Fruit fly (Drosophila melanogaster) whole organism, embryonic: ENCODE data around the gene Bem46.

Experiments used
- BEAF-32 ChIP-seq: fragments of 200-800 bp; sonication (Bioruptor generic); optimal IDR thresholded peaks from 3 replicates; lab custom pipeline; 2017; ENCODE audit warnings: missing biosample characterization, missing genetic modification characterization, mild to moderate bottlenecking, moderate library complexity, missing genetic modification reagents
- CG10431 ChIP-seq: fragments of 200-800 bp; sonication (Bioruptor generic); optimal IDR thresholded peaks from 3 replicates; lab custom pipeline; 2018; ENCODE audit warnings: missing biosample characterization, mild to moderate bottlenecking, missing genetic modification characterization
- CG11093 ChIP-seq: fragments of 200-800 bp; sonication (Bioruptor generic); IDR thresholded peaks from 3 replicates; pipeline ENCODE4 v1.3.6; 2022; ENCODE audit warnings: missing biosample characterization, missing genetic modification characterization
- CG12744 ChIP-seq: fragments of 200-800 bp; sonication (Bioruptor generic); optimal IDR thresholded peaks from 2 replicates; lab custom pipeline; 2016; ENCODE audit warnings: missing biosample characterization, missing genetic modification characterization
- CG12769 ChIP-seq: fragments of 200-800 bp; sonication (Bioruptor generic); optimal IDR thresholded peaks from 2 replicates; lab custom pipeline; 2019; ENCODE audit warnings: missing biosample characterization, mild to moderate bottlenecking, missing genetic modification characterization, moderate library complexity
- CG12942 ChIP-seq: fragments of 200-800 bp; sonication (Bioruptor generic); optimal IDR thresholded peaks from 3 replicates; lab custom pipeline; 2016; ENCODE audit warnings: missing biosample characterization, missing genetic modification characterization
- CG1529 ChIP-seq: fragments of 200-800 bp; sonication (Bioruptor generic); optimal IDR thresholded peaks from 3 replicates; lab custom pipeline; 2018; ENCODE audit warnings: missing biosample characterization, missing genetic modification characterization
- CG1603 ChIP-seq: fragments of 200-800 bp; sonication (Bioruptor generic); optimal IDR thresholded peaks from 2 replicates; lab custom pipeline; 2019; ENCODE audit warnings: missing biosample characterization, mild to moderate bottlenecking, missing genetic modification characterization, moderate library complexity
- CG16813 ChIP-seq: fragments of 200-800 bp; sonication (Bioruptor generic); IDR thresholded peaks from 3 replicates; pipeline ENCODE4 v1.3.6; 2022; ENCODE audit warnings: missing biosample characterization, missing genetic modification characterization; ENCODE audit not compliant: partially characterized antibody
- CG17829 ChIP-seq: fragments of 200-800 bp; optimal IDR thresholded peaks from 2 replicates; lab custom pipeline; 2019; ENCODE audit warnings: missing biosample characterization, mild to moderate bottlenecking, missing genetic modification characterization, moderate library complexity
- CG18476 ChIP-seq: fragments of 200-800 bp; sonication (Bioruptor generic); optimal IDR thresholded peaks from 2 replicates; lab custom pipeline; 2016; ENCODE audit warnings: missing biosample characterization, mild to moderate bottlenecking, missing genetic modification characterization
- CG2116 ChIP-seq: fragments of 200-800 bp; sonication (Bioruptor generic); optimal IDR thresholded peaks from 3 replicates; lab custom pipeline; 2018; ENCODE audit warnings: missing biosample characterization, mild to moderate bottlenecking, missing genetic modification characterization
- CG2712 ChIP-seq: fragments of 200-800 bp; optimal IDR thresholded peaks from 3 replicates; lab custom pipeline; 2019; ENCODE audit warnings: missing biosample characterization, mild to moderate bottlenecking, missing genetic modification characterization, moderate library complexity
- CG30020 ChIP-seq: fragments of 200-800 bp; optimal IDR thresholded peaks from 2 replicates; lab custom pipeline; 2019; ENCODE audit warnings: missing biosample characterization, mild to moderate bottlenecking, missing genetic modification characterization, moderate library complexity
- CG30403 ChIP-seq: fragments of 200-800 bp; sonication (Bioruptor generic); optimal IDR thresholded peaks from 3 replicates; lab custom pipeline; 2016; ENCODE audit warnings: missing biosample characterization, missing genetic modification characterization
- CG34224 ChIP-seq: fragments of 200-800 bp; sonication (Bioruptor generic); IDR thresholded peaks from 3 replicates; pipeline ENCODE4 v1.3.6; 2022; ENCODE audit warnings: missing biosample characterization, missing genetic modification characterization; ENCODE audit not compliant: partially characterized antibody
- CG4820 ChIP-seq: fragments of 200-800 bp; sonication (Bioruptor generic); optimal IDR thresholded peaks from 3 replicates; lab custom pipeline; 2016; ENCODE audit warnings: missing biosample characterization, missing genetic modification characterization
- CG7357 ChIP-seq: fragments of 200-800 bp; sonication (Bioruptor generic); IDR thresholded peaks from 3 replicates; pipeline ENCODE4 v1.3.6; 2022; ENCODE audit warnings: missing biosample characterization, missing genetic modification characterization
- CG9932 ChIP-seq: fragments of 200-800 bp; sonication (Bioruptor generic); IDR thresholded peaks from 2 replicates; pipeline ENCODE4 v1.3.6; 2022; ENCODE audit warnings: missing biosample characterization, missing genetic modification characterization
- Camta ChIP-seq: fragments of 200-800 bp; sonication (Bioruptor generic); optimal IDR thresholded peaks from 2 replicates; lab custom pipeline; 2016; ENCODE audit warnings: missing biosample characterization, missing genetic modification characterization
- CkIIα-i1 ChIP-seq: fragments of 200-800 bp; sonication (Bioruptor generic); IDR thresholded peaks from 2 replicates; pipeline ENCODE4 v1.3.6; 2022; ENCODE audit warnings: missing biosample characterization, missing genetic modification characterization
- Dip2 ChIP-seq: fragments of 200-800 bp; sonication (Bioruptor generic); IDR thresholded peaks from 2 replicates; pipeline ENCODE4 v1.3.6; 2022; ENCODE audit warnings: missing biosample characterization, missing genetic modification characterization
- Doc3 ChIP-seq: fragments of 200-800 bp; sonication (Bioruptor generic); IDR thresholded peaks from 3 replicates; pipeline ENCODE4 v1.3.6; 2022; ENCODE audit warnings: missing biosample characterization, missing genetic modification characterization; ENCODE audit not compliant: partially characterized antibody
- HLH4C ChIP-seq: fragments of 200-800 bp; sonication (Bioruptor generic); IDR thresholded peaks from 3 replicates; pipeline ENCODE4 v1.3.6; 2022; ENCODE audit warnings: missing biosample characterization, missing genetic modification characterization; ENCODE audit not compliant: partially characterized antibody
- Hr3 ChIP-seq: fragments of 200-800 bp; sonication (Bioruptor generic); optimal IDR thresholded peaks from 3 replicates; lab custom pipeline; 2016; ENCODE audit warnings: missing biosample characterization, missing genetic modification characterization
- Jarid2 ChIP-seq: fragments of 200-800 bp; sonication (Bioruptor generic); optimal IDR thresholded peaks from 3 replicates; lab custom pipeline; 2017; ENCODE audit warnings: mild to moderate bottlenecking, missing biosample characterization, missing genetic modification reagents, missing genetic modification characterization
- Med ChIP-seq: fragments of 200-800 bp; sonication (Bioruptor generic); peaks from one replicate; lab custom pipeline; 2016; ENCODE audit warnings: missing biosample characterization, missing genetic modification characterization, mild to moderate bottlenecking, inconsistent platforms, moderate library complexity
- Oaz ChIP-seq: fragments of 200-800 bp; sonication (Bioruptor generic); IDR thresholded peaks from 2 replicates; pipeline ENCODE4 v1.3.6; 2022; ENCODE audit warnings: missing biosample characterization, missing genetic modification characterization
- Ravus ChIP-seq: fragments of 200-800 bp; sonication (Bioruptor generic); IDR thresholded peaks from 2 replicates; pipeline ENCODE4 v1.3.6; 2022; ENCODE audit warnings: missing biosample characterization, missing genetic modification characterization
- ap ChIP-seq: fragments of 200-800 bp; sonication (Bioruptor generic); IDR thresholded peaks from 2 replicates; pipeline ENCODE4 v1.3.6; 2022; ENCODE audit warnings: missing biosample characterization, missing genetic modification characterization
- bsh ChIP-seq, 2 experiments: fragments of 200-800 bp; sonication (Bioruptor generic); optimal IDR thresholded peaks; 2 replicates each; lab custom pipeline; 2017 to 2018; ENCODE audit warnings: mild to moderate bottlenecking in 2 of 2, missing biosample characterization in 2 of 2, missing genetic modification characterization in 2 of 2, moderate library complexity in 1 of 2
- caup ChIP-seq: fragments of 200-800 bp; sonication (Bioruptor generic); optimal IDR thresholded peaks from 3 replicates; lab custom pipeline; 2017; ENCODE audit warnings: missing biosample characterization, mild to moderate bottlenecking, missing genetic modification characterization, moderate library complexity; ENCODE audit not compliant: severe bottlenecking
- chn ChIP-seq: fragments of 200-800 bp; sonication (Bioruptor generic); optimal IDR thresholded peaks from 2 replicates; lab custom pipeline; 2016; ENCODE audit warnings: missing biosample characterization, missing genetic modification characterization
- dan ChIP-seq: fragments of 200-800 bp; sonication (Bioruptor generic); IDR thresholded peaks from 2 replicates; pipeline ENCODE4 v1.3.6; 2022; ENCODE audit warnings: missing biosample characterization, missing genetic modification characterization
- dysf ChIP-seq: fragments of 200-800 bp; sonication (Bioruptor generic); IDR thresholded peaks from 3 replicates; pipeline ENCODE4 v1.3.6; 2022; ENCODE audit warnings: missing biosample characterization, missing genetic modification characterization
- en ChIP-seq: fragments of 200-800 bp; sonication (Bioruptor generic); optimal IDR thresholded peaks from 2 replicates; lab custom pipeline; 2016; ENCODE audit warnings: missing biosample characterization, missing genetic modification characterization
- fu2 ChIP-seq: fragments of 200-800 bp; sonication (Bioruptor generic); optimal IDR thresholded peaks from 2 replicates; lab custom pipeline; 2016; ENCODE audit warnings: missing biosample characterization, missing genetic modification characterization
- gce ChIP-seq: fragments of 200-800 bp; sonication (Bioruptor generic); IDR thresholded peaks from 3 replicates; pipeline ENCODE4 v1.3.6; 2022; ENCODE audit warnings: missing biosample characterization, missing genetic modification characterization
- gt ChIP-seq: fragments of 200-800 bp; sonication (Bioruptor generic); IDR thresholded peaks from 2 replicates; pipeline ENCODE4 v1.3.6; 2022; ENCODE audit warnings: missing biosample characterization, missing genetic modification characterization
- hth ChIP-seq: fragments of >200 bp; optimal IDR thresholded peaks from 2 replicates; lab custom pipeline; 2017; ENCODE audit warnings: inconsistent platforms
- lilli ChIP-seq: fragments of 200-800 bp; sonication (Bioruptor generic); optimal IDR thresholded peaks from 3 replicates; lab custom pipeline; 2016; ENCODE audit warnings: missing biosample characterization, missing genetic modification characterization
- nerfin-2 ChIP-seq: fragments of 200-800 bp; sonication (Bioruptor generic); IDR thresholded peaks from 2 replicates; pipeline ENCODE4 v1.3.6; 2022; ENCODE audit warnings: missing biosample characterization, missing genetic modification characterization; ENCODE audit not compliant: partially characterized antibody
- pan ChIP-seq, 4 experiments: fragments of >200 bp in 3 of 4; fragments of 200-800 bp in 1 of 4; sonication (Bioruptor generic) in 1 of 4; optimal IDR thresholded peaks in 3 of 4; IDR thresholded peaks in 1 of 4; 2 replicates each; pipeline versions ENCODE4 v1.3.6 to Lab custom; 2017 to 2022; ENCODE audit warnings: missing biosample characterization in 2 of 4, missing genetic modification characterization in 2 of 4, mixed read lengths in 1 of 4
- psq ChIP-seq: fragments of 200-800 bp; sonication (Bioruptor generic); optimal IDR thresholded peaks from 2 replicates; lab custom pipeline; 2017; ENCODE audit warnings: missing biosample characterization, missing genetic modification characterization
- run ChIP-seq: fragments of 200-800 bp; sonication (Bioruptor generic); optimal IDR thresholded peaks from 3 replicates; lab custom pipeline; 2018; ENCODE audit warnings: missing biosample characterization, mild to moderate bottlenecking, missing genetic modification characterization
- sna ChIP-seq: fragments of 200-800 bp; sonication (Bioruptor generic); IDR thresholded peaks from 2 replicates; pipeline ENCODE4 v1.3.6; 2022; ENCODE audit warnings: missing biosample characterization, missing genetic modification characterization; ENCODE audit not compliant: partially characterized antibody
- vnd ChIP-seq: fragments of 200-800 bp; sonication (Bioruptor generic); IDR thresholded peaks from 3 replicates; pipeline ENCODE4 v1.3.6; 2022; ENCODE audit warnings: missing biosample characterization, missing genetic modification characterization; ENCODE audit not compliant: partially characterized antibody
- wek ChIP-seq: fragments of 200-800 bp; sonication (Bioruptor generic); optimal IDR thresholded peaks from 3 replicates; lab custom pipeline; 2018; ENCODE audit warnings: missing biosample characterization, mild to moderate bottlenecking, missing genetic modification characterization, moderate library complexity
- zfh1 ChIP-seq: fragments of 200-800 bp; sonication (Bioruptor generic); IDR thresholded peaks from 3 replicates; pipeline ENCODE4 v1.3.6; 2022; ENCODE audit warnings: missing biosample characterization, missing genetic modification characterization

Bem46 gene

dm6 chr2L:2972439-2972936, 15.4 kb upstream of the Bem46 start, which contains the start of the genes Rrp1 and gammaTub23C (continued):
- TF ChIP-seq caup (GFP tag; lab: Kevin White, UChicago) (peak; percentile 87), Oaz (GFP tag; lab: Robert Waterston, UW) (peak; percentile 62; the same call in 1 of the 2 replicates), CkIIα-i1 (GFP tag; lab: Robert Waterston, UW) (no peak), Camta (peak; percentile 67), sna (GFP tag; lab: Robert Waterston, UW) (no peak), CG34224 (GFP tag; lab: Robert Waterston, UW) (no peak), CG4820 (GFP tag; lab: Kevin White, UChicago) (peak; percentile 93), CG30020 (tag; lab: Kevin White, UChicago) (peak; percentile 83), lilli (GFP tag; lab: Kevin White, UChicago) (peak; percentile 86), nerfin-2 (no peak), Ravus (GFP tag; lab: Robert Waterston, UW) (peak; percentile 34), pan (optimal IDR thresholded peaks at IDR 0.05; lab: Kevin White, UChicago) (no peak), pan (GFP tag; optimal IDR thresholded peaks at IDR 0.05 in 1 of 2, IDR thresholded peaks at IDR 0.05 in 1 of 2) (peak in 1 of 2 experiments; percentile 82), gce (GFP tag; lab: Robert Waterston, UW) (0 out of 3 replicates have a peak, but pooled peaks have one; percentile 36), fu2 (GFP tag; lab: Kevin White, UChicago) (peak; percentile 63), CG12942 (GFP tag; lab: Kevin White, UChicago) (peak; percentile 88), CG12744 (GFP tag; lab: Kevin White, UChicago) (peak; percentile 48), chn (GFP tag; lab: Kevin White, UChicago) (peak; percentile 82), dysf (peak; percentile 90), run (tag; lab: Kevin White, UChicago) (peak; percentile 64), Doc3 (GFP tag; lab: Robert Waterston, UW) (no peak), Hr3 (GFP tag; lab: Kevin White, UChicago) (peak; percentile 94), en (GFP tag; lab: Kevin White, UChicago) (peak; percentile 16), psq (GFP tag; lab: Kevin White, UChicago) (peak; percentile 71), CG17829 (tag; lab: Kevin White, UChicago) (peak; percentile 92), CG18476 (GFP tag; lab: Kevin White, UChicago) (peak; percentile 87), CG2116 (GFP tag; lab: Kevin White, UChicago) (peak; percentile 83), CG11093 (GFP tag; lab: Robert Waterston, UW) (peak; percentile 88; the same call in 2 of the 3 replicates), hth (no peak), CG1529 (GFP tag; lab: Kevin White, UChicago) (peak; percentile 85), gt (GFP tag; lab: Robert Waterston, UW) (peak; percentile 47; the same call in 1 of the 2 replicates), CG1603 (tag; lab: Kevin White, UChicago) (peak; percentile 34), HLH4C (GFP tag; lab: Robert Waterston, UW) (no peak), CG9932 (GFP tag; lab: Robert Waterston, UW) (peak; percentile 85; the same call in 1 of the 2 replicates), dan (GFP tag; lab: Robert Waterston, UW) (peak; percentile 52; the same call in 1 of the 2 replicates), bsh (GFP tag; optimal IDR thresholded peaks at IDR 0.05; lab: Kevin White, UChicago) (peak; percentile 71 to 83), zfh1 (peak; percentile 70), CG30403 (GFP tag; lab: Kevin White, UChicago) (peak; percentile 97), CG16813 (GFP tag; lab: Robert Waterston, UW) (no peak), CG10431 (GFP tag; lab: Kevin White, UChicago) (peak; percentile 80), Jarid2 (GFP tag; lab: Kevin White, UChicago) (no peak), wek (no peak), BEAF-32 (GFP tag; lab: Kevin White, UChicago) (peak; percentile 62), CG12769 (tag; lab: Kevin White, UChicago) (no peak), Med (peak; percentile 88), CG7357 (GFP tag; lab: Robert Waterston, UW) (peak; percentile 70), vnd (GFP tag; lab: Robert Waterston, UW) (no peak), ap (GFP tag; lab: Robert Waterston, UW) (peak; percentile 47; the same call in 1 of the 2 replicates), Dip2 (GFP tag; lab: Robert Waterston, UW) (0 out of 2 replicates have a peak, but pooled peaks have one; percentile 25), CG2712 (tag; lab: Kevin White, UChicago) (peak; percentile 94)
